Fruit fly (Drosophila melanogaster): ENCODE data around the gene Cp36.
A peak's percentile ranks its signal among the peaks of the same experiment; 100 is the strongest.

dm6 chrX:8476817-8477216, 2.3 kb upstream of the Cp36 start, which contains the start of gene Cp7Fc:
- TF ChIP-seq kay (GFP tag; ENCODE audit: borderline replicate concordance) (no peak), CG12768 (GFP tag; optimal IDR thresholded peaks at IDR 0.05) (no peak), CG7101 (tag; optimal IDR thresholded peaks at IDR 0.05) (no peak), Crg-1 (GFP tag; optimal IDR thresholded peaks at IDR 0.05) (peak; percentile 8), CG5204 (GFP tag; optimal IDR thresholded peaks at IDR 0.05) (no peak), Hr96 (GFP tag; optimal IDR thresholded peaks at IDR 0.05) (no peak), CG1620 (GFP tag; optimal IDR thresholded peaks at IDR 0.05) (no peak), cic (GFP tag; optimal IDR thresholded peaks at IDR 0.05) (no peak)
